Fruit fly (Drosophila melanogaster): ENCODE results near the gene Femcoat.

Femcoat gene

dm6 chrX:4205346-4206178 is 37.1 kb downstream of the Femcoat start, which contains the start of gene Fas2 (continued):
- peak; percentile 23 for TF ChIP-seq CG12155 (GFP tag; optimal IDR thresholded peaks at IDR 0.05)
- TF ChIP-seq CG7839 (tag; optimal IDR thresholded peaks at IDR 0.05): peak; percentile 39
- TF ChIP-seq emc (GFP tag; optimal IDR thresholded peaks at IDR 0.05): no peak
- TF ChIP-seq Atf3 (GFP tag; optimal IDR thresholded peaks at IDR 0.05): no peak
- no peak for TF ChIP-seq ab (GFP tag; optimal IDR thresholded peaks at IDR 0.05)
- no peak for TF ChIP-seq D19B (GFP tag; optimal IDR thresholded peaks at IDR 0.05)
- TF ChIP-seq CG31365 (tag; optimal IDR thresholded peaks at IDR 0.05): no peak
- no peak for TF ChIP-seq fu2 (GFP tag; optimal IDR thresholded peaks at IDR 0.05)
- 0 out of 2 replicates have a peak, but pooled peaks have one; percentile 39 for TF ChIP-seq CG13287 (GFP tag; IDR thresholded peaks at IDR 0.05; ENCODE audit: partially characterized antibody)
- no peak for TF ChIP-seq Doc3 (GFP tag; IDR thresholded peaks at IDR 0.05; ENCODE audit: partially characterized antibody)
- TF ChIP-seq Aef1 (GFP tag; IDR thresholded peaks at IDR 0.05): no peak
- TF ChIP-seq bigmax (GFP tag; optimal IDR thresholded peaks at IDR 0.05): peak; percentile 21
- TF ChIP-seq hkb (optimal IDR thresholded peaks at IDR 0.05): no peak
- TF ChIP-seq hkb (GFP tag; IDR thresholded peaks at IDR 0.05): peak; percentile 43; the same call in 1 of the 2 replicates
- TF ChIP-seq slbo (GFP tag; IDR thresholded peaks at IDR 0.05): peak; percentile 66
- peak; percentile 70 for TF ChIP-seq CG42726 (GFP tag; IDR thresholded peaks at IDR 0.05; ENCODE audit: partially characterized antibody)
- TF ChIP-seq yki (optimal IDR thresholded peaks at IDR 0.05): no peak
- no peak for TF ChIP-seq slou (GFP tag; optimal IDR thresholded peaks at IDR 0.05)
- TF ChIP-seq gcm (GFP tag; optimal IDR thresholded peaks at IDR 0.05): no peak
- no peak for TF ChIP-seq HmgD (GFP tag; optimal IDR thresholded peaks at IDR 0.05)
- peak; percentile 57 for TF ChIP-seq CG17359 (tag; optimal IDR thresholded peaks at IDR 0.05)
- peak; percentile 45 for TF ChIP-seq CTCF (GFP tag; optimal IDR thresholded peaks at IDR 0.05)
- peak in 1 of 2 experiments; percentile 33 for TF ChIP-seq Hr51 (GFP tag; optimal IDR thresholded peaks at IDR 0.05)
- TF ChIP-seq CG2202 (tag; optimal IDR thresholded peaks at IDR 0.05): no peak
- no peak for TF ChIP-seq CG6272 (GFP tag; IDR thresholded peaks at IDR 0.05)
- TF ChIP-seq sob (GFP tag; IDR thresholded peaks at IDR 0.05): peak; percentile 60; the same call in 1 of the 2 replicates
- peak; percentile 59 for TF ChIP-seq dysf (GFP tag; IDR thresholded peaks at IDR 0.05)
- peak; percentile 14 for TF ChIP-seq CG2712 (tag; optimal IDR thresholded peaks at IDR 0.05)
- no peak for TF ChIP-seq CG10267 (tag; optimal IDR thresholded peaks at IDR 0.05)
- no peak for TF ChIP-seq CG13123 (GFP tag; optimal IDR thresholded peaks at IDR 0.05)

dm6 chrX:4203713-4204447 is 38.7 kb downstream of the Femcoat start:
- TF ChIP-seq sisA (GFP tag; IDR thresholded peaks at IDR 0.05) (no peak), Med (GFP tag) (peak; percentile 12), vvl (GFP tag; IDR thresholded peaks at IDR 0.05) (peak; percentile 8; the same call in 1 of the 2 replicates), kni (GFP tag; optimal IDR thresholded peaks at IDR 0.05) (peak; percentile 25), CG33557 (GFP tag; optimal IDR thresholded peaks at IDR 0.05) (no peak), Neu2 (GFP tag; optimal IDR thresholded peaks at IDR 0.05; ENCODE audit: borderline replicate concordance) (no peak), Drgx (GFP tag; IDR thresholded peaks at IDR 0.05) (peak; percentile 31), Trl (optimal IDR thresholded peaks at IDR 0.05) (peak; percentile 53 to 67), Trl (GFP tag; optimal IDR thresholded peaks at IDR 0.05) (no peak), caup (GFP tag; optimal IDR thresholded peaks at IDR 0.05; ENCODE audit: severe bottlenecking) (no peak), nom (GFP tag; optimal IDR thresholded peaks at IDR 0.05) (peak; percentile 51), grn (GFP tag; optimal IDR thresholded peaks at IDR 0.05) (peak; percentile 59), CG11504 (tag; optimal IDR thresholded peaks at IDR 0.05) (peak; percentile 36), grau (tag; optimal IDR thresholded peaks at IDR 0.05) (peak; percentile 47), Lpt (GFP tag; optimal IDR thresholded peaks at IDR 0.05) (no peak), cato (GFP tag; optimal IDR thresholded peaks at IDR 0.05; ENCODE audit: borderline replicate concordance) (no peak), bsh (GFP tag; optimal IDR thresholded peaks at IDR 0.05) (peak in 1 of 2 experiments; percentile 5), crol (GFP tag; IDR thresholded peaks at IDR 0.05) (peak; percentile 85), sqz (GFP tag; optimal IDR thresholded peaks at IDR 0.05) (peak; percentile 47), row (GFP tag; IDR thresholded peaks at IDR 0.05) (peak; percentile 43)
